Worm (Caenorhabditis elegans) whole organism, L2 larva: Measurements from ENCODE around the gene D1022.3.

Experiments used
- alr-1 ChIP-seq: fragments of 150-350 bp; optimal IDR thresholded peaks from 2 replicates; lab custom pipeline; 2014; ENCODE audit warnings: missing biosample characterization, missing genetic modification characterization
- fos-1 ChIP-seq: fragments of 150-350 bp; optimal IDR thresholded peaks from 2 replicates; lab custom pipeline; 2014; ENCODE audit warnings: missing biosample characterization, missing genetic modification characterization
- lsy-2 ChIP-seq, 2 experiments: fragments of 150-350 bp in 1 of 2; sonication (generic microtip) in 1 of 2; optimal IDR thresholded peaks; 2 replicates each; lab custom pipeline; 2014 to 2017; ENCODE audit warnings: missing biosample characterization in 2 of 2, missing genetic modification characterization in 2 of 2
- mdl-1 ChIP-seq, 2 experiments: fragments of 150-350 bp in 1 of 2; sonication (generic microtip) in 1 of 2; optimal IDR thresholded peaks; 2 replicates each; lab custom pipeline; 2017; ENCODE audit warnings: missing biosample characterization in 2 of 2, missing genetic modification characterization in 2 of 2
- nhr-12 ChIP-seq: fragments of 150-350 bp; optimal IDR thresholded peaks from 2 replicates; lab custom pipeline; 2014; ENCODE audit warnings: missing biosample characterization, missing genetic modification characterization
- nhr-6 ChIP-seq: fragments of 150-350 bp; optimal IDR thresholded peaks from 2 replicates; lab custom pipeline; 2014; ENCODE audit warnings: missing biosample characterization, missing genetic modification characterization
- unc-39 ChIP-seq: fragments of 150-350 bp; optimal IDR thresholded peaks from 2 replicates; lab custom pipeline; 2014; ENCODE audit warnings: missing biosample characterization, missing genetic modification characterization

ce11 chrII:7494155-7494554, 38.1 kb upstream of the D1022.3 start, which contains the start of gene R10H1.1:
- TF ChIP-seq unc-39 (tag; lab: Kevin White, UChicago) (no peak), alr-1 (tag; lab: Kevin White, UChicago) (no peak), fos-1 (tag; lab: Kevin White, UChicago) (no peak), mdl-1 (tag; optimal IDR thresholded peaks at IDR 0.05; lab: Kevin White, UChicago) (no peak), lsy-2 (tag; optimal IDR thresholded peaks at IDR 0.05; lab: Kevin White, UChicago) (no peak), nhr-12 (tag; lab: Kevin White, UChicago) (no peak), nhr-6 (no peak)
